Worm (Caenorhabditis elegans) whole organism, L4 larva: Measurements from ENCODE around the gene C32D5.11.

ENCODE experiments used
- cey-2 ChIP-seq: sonication (generic microtip); optimal IDR thresholded peaks from 3 replicates; lab custom pipeline; 2017; ENCODE audit warnings: missing genetic modification characterization, mild to moderate bottlenecking, missing compliant biosample characterization, antibody characterized with exemption, borderline replicate concordance; ENCODE audit not compliant: insufficient read depth
- ctbp-1 ChIP-seq: fragments of 200-800 bp; sonication (Bioruptor generic); IDR thresholded peaks from 2 replicates; pipeline ENCODE4 v1.3.6; 2022; ENCODE audit warnings: missing genetic modification reagents, missing genetic modification characterization, missing compliant biosample characterization
- egl-43 ChIP-seq: fragments of 200-800 bp; sonication (Bioruptor generic); IDR thresholded peaks from 2 replicates; pipeline ENCODE4 v1.3.6; 2022; ENCODE audit warnings: missing genetic modification reagents, missing genetic modification characterization, missing compliant biosample characterization
- hif-1 ChIP-seq, 2 experiments: sonication (generic microtip); optimal IDR thresholded peaks; 2 replicates each; lab custom pipeline; 2016 to 2017; ENCODE audit warnings: missing compliant biosample characterization in 2 of 2, missing genetic modification characterization in 2 of 2, missing genetic modification reagents in 2 of 2, missing genotype in 2 of 2, mild to moderate bottlenecking in 1 of 2
- nhr-11 ChIP-seq: fragments of 150-350 bp; optimal IDR thresholded peaks from 2 replicates; lab custom pipeline; 2014; ENCODE audit warnings: missing biosample characterization, missing genetic modification characterization
- nhr-25 ChIP-seq: sonication (generic microtip); optimal IDR thresholded peaks from 2 replicates; lab custom pipeline; 2017; ENCODE audit warnings: missing genetic modification characterization, mild to moderate bottlenecking, missing compliant biosample characterization, antibody characterized with exemption, moderate library complexity, borderline replicate concordance; ENCODE audit not compliant: insufficient read depth
- nhr-76 ChIP-seq: fragments of 150-350 bp; optimal IDR thresholded peaks from 2 replicates; lab custom pipeline; 2014; ENCODE audit warnings: missing biosample characterization, missing genetic modification characterization
- php-3 ChIP-seq: fragments of 200-800 bp; sonication (Bioruptor generic); IDR thresholded peaks from 2 replicates; pipeline ENCODE4 v1.3.6; 2022; ENCODE audit warnings: missing genetic modification reagents, missing genetic modification characterization, missing compliant biosample characterization

ce11 chrII:6391195-6391594, 35.9 kb upstream of the C32D5.11 start, which contains the start of gene F58F12.3:
- TF ChIP-seq cey-2 (tag; lab: Kevin White, UChicago) (no peak), egl-43 (no peak), php-3 (no peak), hif-1 (tag; optimal IDR thresholded peaks at IDR 0.05; lab: Kevin White, UChicago) (no peak), nhr-11 (tag; lab: Kevin White, UChicago) (no peak), nhr-76 (tag; lab: Kevin White, UChicago) (no peak), nhr-25 (tag; lab: Kevin White, UChicago) (no peak), ctbp-1 (GFP tag; lab: Robert Waterston, UW) (no peak)
